Worm (Caenorhabditis elegans) whole organism, L2 larva: ENCODE results near the gene aars-1.

Source experiments
- C34F6.9 ChIP-seq: fragments of 150-350 bp; optimal IDR thresholded peaks from 2 replicates; lab custom pipeline; 2014; ENCODE audit warnings: missing biosample characterization, missing genetic modification characterization
- F13H6.1 ChIP-seq: sonication (generic microtip); optimal IDR thresholded peaks from 2 replicates; lab custom pipeline; 2016; ENCODE audit warnings: missing genetic modification characterization, missing compliant biosample characterization
- R02D3.7 ChIP-seq: fragments of 150-350 bp; optimal IDR thresholded peaks from 2 replicates; lab custom pipeline; 2014; ENCODE audit warnings: missing biosample characterization, missing genetic modification characterization
- Y55F3AM.14 ChIP-seq: fragments of 200-800 bp; sonication (Bioruptor generic); optimal IDR thresholded peaks from 2 replicates; lab custom pipeline; 2018; ENCODE audit warnings: mild to moderate bottlenecking, missing genetic modification characterization, missing compliant biosample characterization
- ZK546.5 ChIP-seq: sonication (generic microtip); optimal IDR thresholded peaks from 2 replicates; lab custom pipeline; 2017; ENCODE audit warnings: missing biosample characterization, missing genetic modification characterization
- alr-1 ChIP-seq: fragments of 150-350 bp; optimal IDR thresholded peaks from 2 replicates; lab custom pipeline; 2014; ENCODE audit warnings: missing biosample characterization, missing genetic modification characterization
- aly-2 ChIP-seq: fragments of 150-350 bp; optimal IDR thresholded peaks from 2 replicates; lab custom pipeline; 2014; ENCODE audit warnings: missing biosample characterization, missing genetic modification characterization
- ama-1 ChIP-seq: fragments of 150-350 bp; optimal IDR thresholded peaks from 2 replicates; lab custom pipeline; 2018; ENCODE audit warnings: inconsistent platforms
- blmp-1 ChIP-seq: sonication (generic microtip); optimal IDR thresholded peaks from 2 replicates; lab custom pipeline; 2017; ENCODE audit warnings: missing genetic modification characterization, mild to moderate bottlenecking, missing compliant biosample characterization, antibody characterized with exemption, moderate library complexity; ENCODE audit not compliant: insufficient read depth
- ceh-16 ChIP-seq: fragments of 150-350 bp; optimal IDR thresholded peaks from 2 replicates; lab custom pipeline; 2014; ENCODE audit warnings: missing biosample characterization, missing genetic modification characterization
- ceh-82 ChIP-seq: fragments of 150-350 bp; optimal IDR thresholded peaks from 2 replicates; lab custom pipeline; 2014; ENCODE audit warnings: missing biosample characterization, missing genetic modification characterization
- crh-2 ChIP-seq: sonication (generic microtip); optimal IDR thresholded peaks from 2 replicates; lab custom pipeline; 2017; ENCODE audit warnings: missing biosample characterization, missing genetic modification characterization
- egl-27 ChIP-seq: sonication (generic microtip); optimal IDR thresholded peaks from 3 replicates; lab custom pipeline; 2017; ENCODE audit warnings: missing biosample characterization, missing genetic modification reagents, missing genetic modification characterization
- elt-1 ChIP-seq: fragments of 150-350 bp; optimal IDR thresholded peaks from 2 replicates; lab custom pipeline; 2014; ENCODE audit warnings: missing biosample characterization, missing genetic modification characterization
- elt-3 ChIP-seq: sonication (generic microtip); optimal IDR thresholded peaks from 2 replicates; lab custom pipeline; 2017; ENCODE audit warnings: missing biosample characterization, missing genetic modification characterization
- fos-1 ChIP-seq: fragments of 150-350 bp; optimal IDR thresholded peaks from 2 replicates; lab custom pipeline; 2014; ENCODE audit warnings: missing biosample characterization, missing genetic modification characterization
- gmeb-1 ChIP-seq: fragments of 150-350 bp; optimal IDR thresholded peaks from 2 replicates; lab custom pipeline; 2014; ENCODE audit warnings: missing biosample characterization, missing genetic modification characterization
- lin-11 ChIP-seq: fragments of 150-350 bp; sonication (generic microtip); optimal IDR thresholded peaks from 2 replicates; lab custom pipeline; 2014; ENCODE audit warnings: missing biosample characterization, missing genetic modification characterization, inconsistent platforms, mixed read lengths
- lin-13 ChIP-seq: fragments of 150-350 bp; optimal IDR thresholded peaks from 2 replicates; lab custom pipeline; 2014; ENCODE audit warnings: missing biosample characterization, missing genetic modification reagents, missing genetic modification characterization
- lin-39 ChIP-seq: fragments of 150-350 bp; optimal IDR thresholded peaks from 2 replicates; lab custom pipeline; 2014; ENCODE audit warnings: missing biosample characterization, missing genetic modification reagents, missing genetic modification characterization
- lsy-2 ChIP-seq, 2 experiments: fragments of 150-350 bp in 1 of 2; sonication (generic microtip) in 1 of 2; optimal IDR thresholded peaks; 2 replicates each; lab custom pipeline; 2014 to 2017; ENCODE audit warnings: missing biosample characterization in 2 of 2, missing genetic modification characterization in 2 of 2
- mab-5 ChIP-seq: fragments of 150-350 bp; optimal IDR thresholded peaks from 2 replicates; lab custom pipeline; 2014; ENCODE audit warnings: missing biosample characterization, missing genetic modification characterization
- nhr-10 ChIP-seq: sonication (generic microtip); optimal IDR thresholded peaks from 2 replicates; lab custom pipeline; 2017; ENCODE audit warnings: missing biosample characterization, missing genetic modification characterization
- nhr-129 ChIP-seq: fragments of 150-350 bp; optimal IDR thresholded peaks from 2 replicates; lab custom pipeline; 2014; ENCODE audit warnings: missing biosample characterization, missing genetic modification characterization
- nhr-21 ChIP-seq: fragments of 150-350 bp; optimal IDR thresholded peaks from 2 replicates; lab custom pipeline; 2014; ENCODE audit warnings: missing biosample characterization, missing genetic modification characterization
- nhr-23 ChIP-seq: fragments of 150-350 bp; optimal IDR thresholded peaks from 2 replicates; lab custom pipeline; 2014; ENCODE audit warnings: missing biosample characterization, missing genetic modification reagents, missing genetic modification characterization
- nhr-237 ChIP-seq: fragments of 150-350 bp; optimal IDR thresholded peaks from 2 replicates; lab custom pipeline; 2014; ENCODE audit warnings: missing biosample characterization, missing genetic modification characterization
- nhr-25 ChIP-seq: fragments of 150-350 bp; sonication (generic microtip); optimal IDR thresholded peaks from 3 replicates; lab custom pipeline; 2014; ENCODE audit warnings: missing biosample characterization, missing genetic modification characterization
- peb-1 ChIP-seq: fragments of 150-350 bp; optimal IDR thresholded peaks from 2 replicates; lab custom pipeline; 2014; ENCODE audit warnings: missing biosample characterization, missing genetic modification characterization
- sem-4 ChIP-seq: fragments of 150-350 bp; optimal IDR thresholded peaks from 2 replicates; lab custom pipeline; 2014; ENCODE audit warnings: missing biosample characterization, missing genetic modification reagents, missing genetic modification characterization
- skn-1 ChIP-seq: sonication (generic microtip); optimal IDR thresholded peaks from 2 replicates; lab custom pipeline; 2017; ENCODE audit warnings: missing biosample characterization, missing genetic modification characterization
- sma-3 ChIP-seq: sonication (generic microtip); optimal IDR thresholded peaks from 2 replicates; lab custom pipeline; 2016; ENCODE audit warnings: missing genetic modification reagents, missing genetic modification characterization, missing compliant biosample characterization
- sma-9 ChIP-seq, 2 experiments: fragments of 150-350 bp in 1 of 2; sonication (generic microtip) in 1 of 2; optimal IDR thresholded peaks; 2 replicates each; lab custom pipeline; 2014 to 2016; ENCODE audit warnings: missing genetic modification characterization in 2 of 2, mild to moderate bottlenecking in 1 of 2, missing biosample characterization in 1 of 2, missing compliant biosample characterization in 1 of 2, missing genetic modification reagents in 1 of 2, moderate library complexity in 1 of 2
- unc-55 ChIP-seq: fragments of 150-350 bp; sonication (generic microtip); optimal IDR thresholded peaks from 3 replicates; lab custom pipeline; 2014; ENCODE audit warnings: missing biosample characterization, missing genetic modification reagents, missing genetic modification characterization
- unc-62 ChIP-seq: fragments of 150-350 bp; optimal IDR thresholded peaks from 2 replicates; lab custom pipeline; 2014; ENCODE audit warnings: missing biosample characterization, missing genetic modification reagents, missing genetic modification characterization
- zag-1 ChIP-seq: fragments of 150-350 bp; optimal IDR thresholded peaks from 2 replicates; lab custom pipeline; 2014; ENCODE audit warnings: missing biosample characterization, missing genetic modification characterization
- ztf-1 ChIP-seq: fragments of 200-800 bp; sonication (Bioruptor generic); conservative IDR thresholded peaks from 2 replicates; pipeline ENCODE4 v1.3.6; 2022; ENCODE audit warnings: missing genetic modification characterization, missing compliant biosample characterization
- ztf-11 ChIP-seq: sonication (generic microtip); optimal IDR thresholded peaks from 2 replicates; lab custom pipeline; 2017; ENCODE audit warnings: missing biosample characterization, missing genetic modification characterization
- ztf-4 ChIP-seq: fragments of 150-350 bp; optimal IDR thresholded peaks from 2 replicates; lab custom pipeline; 2014; ENCODE audit warnings: missing biosample characterization, missing genetic modification characterization

The aars-1 gene

ce11 chrII:11500198-11500597, 35.9 kb upstream of the aars-1 start, which contains the start of gene B0334.20:
B0334.20 (minus strand) TSS chrII:11500459.
- no peak for TF ChIP-seq nhr-129 (tag; lab: Kevin White, UChicago)
- no peak for TF ChIP-seq peb-1 (tag; lab: Kevin White, UChicago)
- no peak for TF ChIP-seq mab-5
- TF ChIP-seq lin-39 (tag; lab: Kevin White, UChicago), result no peak
- no peak for TF ChIP-seq skn-1 (tag; lab: Kevin White, UChicago)
- TF ChIP-seq elt-3 (tag; lab: Kevin White, UChicago), result no peak
- TF ChIP-seq nhr-23, result no peak
- peak; percentile 53 for TF ChIP-seq fos-1 (tag; lab: Kevin White, UChicago)

ce11 chrII:11497365-11497764, 33.1 kb upstream of the aars-1 start, which contains the start of gene B0334.5:
B0334.5 (plus strand) TSS chrII:11497665.
- TF ChIP-seq ztf-11 (tag; lab: Kevin White, UChicago), result no peak

ce11 chrII:11496767-11497166, 32.5 kb upstream of the aars-1 start, which contains the start of gene emc-5:
emc-5 (plus strand) TSS chrII:11496780.
- peak; percentile 9 for TF ChIP-seq mab-5
- TF ChIP-seq unc-62 (GFP tag; lab: Kevin White, UChicago), result no peak
- TF ChIP-seq F13H6.1, result peak; percentile 43
- peak; percentile 17 for TF ChIP-seq sma-9 (GFP tag; optimal IDR thresholded peaks at IDR 0.05; lab: Kevin White, UChicago)
- TF ChIP-seq sma-9 (tag; optimal IDR thresholded peaks at IDR 0.05; lab: Kevin White, UChicago), result no peak
- TF ChIP-seq ztf-1 (GFP tag; lab: Robert Waterston, UW), result no peak
- no peak for TF ChIP-seq elt-1 (tag; lab: Kevin White, UChicago)
- no peak for TF ChIP-seq skn-1 (tag; lab: Kevin White, UChicago)
- peak in 1 of 2 experiments; percentile 34 for TF ChIP-seq lsy-2 (tag; optimal IDR thresholded peaks at IDR 0.05; lab: Kevin White, UChicago)
- no peak for TF ChIP-seq nhr-25 (tag; lab: Kevin White, UChicago)

ce11 chrII:11495806-11496205, 31.5 kb upstream of the aars-1 start:
- TF ChIP-seq fos-1 (tag; lab: Kevin White, UChicago) (no peak), aly-2 (tag; lab: Kevin White, UChicago) (no peak), ztf-4 (tag; lab: Kevin White, UChicago) (no peak), crh-2 (no peak), elt-1 (tag; lab: Kevin White, UChicago) (no peak), C34F6.9 (tag; lab: Kevin White, UChicago) (no peak), lin-13 (GFP tag; lab: Kevin White, UChicago) (no peak)

ce11 chrII:11495307-11495706, 31.0 kb upstream of the aars-1 start, which contains the start of the genes ooc-3 and B0334.4:
ooc-3 (minus strand) TSS chrII:11495321.
B0334.4 (plus strand) TSS chrII:11495692.
- TF ChIP-seq lsy-2 (tag; optimal IDR thresholded peaks at IDR 0.05; lab: Kevin White, UChicago) (peak; percentile 46 to 95), ZK546.5 (tag; lab: Kevin White, UChicago) (no peak), ceh-82 (tag; lab: Kevin White, UChicago) (no peak), nhr-21 (tag; lab: Kevin White, UChicago) (no peak), egl-27 (tag; lab: Kevin White, UChicago) (no peak), ama-1 (lab: Kevin White, UChicago) (peak; percentile 9), gmeb-1 (peak; percentile 16), unc-55 (GFP tag; lab: Kevin White, UChicago) (no peak), ztf-4 (tag; lab: Kevin White, UChicago) (no peak), alr-1 (tag; lab: Kevin White, UChicago) (no peak), blmp-1 (tag; lab: Kevin White, UChicago) (no peak), fos-1 (tag; lab: Kevin White, UChicago) (no peak), nhr-129 (tag; lab: Kevin White, UChicago) (peak; percentile 42), nhr-10 (no peak), C34F6.9 (tag; lab: Kevin White, UChicago) (peak; percentile 66)

ce11 chrII:11492843-11493242, 28.5 kb upstream of the aars-1 start, which contains the start of gene hacl-1:
hacl-1 (minus strand) TSS chrII:11492963.
- TF ChIP-seq aly-2 (tag; lab: Kevin White, UChicago) (no peak), zag-1 (no peak), lin-13 (GFP tag; lab: Kevin White, UChicago) (no peak), fos-1 (tag; lab: Kevin White, UChicago) (peak; percentile 35), Y55F3AM.14 (GFP tag; lab: Kevin White, UChicago) (no peak), ceh-16 (tag; lab: Kevin White, UChicago) (no peak), elt-1 (tag; lab: Kevin White, UChicago) (no peak), lsy-2 (tag; optimal IDR thresholded peaks at IDR 0.05; lab: Kevin White, UChicago) (peak; percentile 0 to 38), lin-11 (tag; lab: Kevin White, UChicago) (no peak), ama-1 (lab: Kevin White, UChicago) (no peak), sma-9 (GFP tag; optimal IDR thresholded peaks at IDR 0.05; lab: Kevin White, UChicago) (peak; percentile 12), sma-9 (tag; optimal IDR thresholded peaks at IDR 0.05; lab: Kevin White, UChicago) (no peak), sma-3 (peak; percentile 63), alr-1 (tag; lab: Kevin White, UChicago) (no peak), nhr-25 (tag; lab: Kevin White, UChicago) (peak; percentile 71), ztf-1 (GFP tag; lab: Robert Waterston, UW) (no peak), lin-39 (tag; lab: Kevin White, UChicago) (no peak), sem-4 (tag; lab: Kevin White, UChicago) (no peak), R02D3.7 (tag; lab: Kevin White, UChicago) (no peak), skn-1 (tag; lab: Kevin White, UChicago) (no peak), C34F6.9 (tag; lab: Kevin White, UChicago) (peak; percentile 19), F13H6.1 (no peak), gmeb-1 (no peak), nhr-237 (tag; lab: Kevin White, UChicago) (no peak), ceh-82 (tag; lab: Kevin White, UChicago) (no peak), egl-27 (tag; lab: Kevin White, UChicago) (no peak)
